Worm (Caenorhabditis elegans) whole organism, early embryonic: ENCODE results near the gene AC8.10.

Experiments used
- B0310.2 ChIP-seq: sonication (generic microtip); optimal IDR thresholded peaks from 2 replicates; lab custom pipeline; 2016; ENCODE audit warnings: mild to moderate bottlenecking, missing genetic modification characterization, missing compliant biosample characterization
- ama-1 ChIP-seq: fragments of 150-350 bp; optimal IDR thresholded peaks from 2 replicates; lab custom pipeline; 2014
- flt-1 ChIP-seq: fragments of 200-800 bp; sonication (Bioruptor generic); IDR thresholded peaks from 2 replicates; pipeline ENCODE4 v1.3.6; 2022; ENCODE audit warnings: missing genetic modification characterization, missing compliant biosample characterization
- hmbx-1 ChIP-seq: sonication (generic microtip); optimal IDR thresholded peaks from 2 replicates; lab custom pipeline; 2016; ENCODE audit warnings: mild to moderate bottlenecking, missing genetic modification characterization, missing compliant biosample characterization
- sea-1 ChIP-seq: fragments of 200-800 bp; sonication (Bioruptor generic); conservative IDR thresholded peaks from 2 replicates; pipeline ENCODE4 v1.3.6; 2022; ENCODE audit warnings: missing genetic modification characterization, missing compliant biosample characterization

DNA sequence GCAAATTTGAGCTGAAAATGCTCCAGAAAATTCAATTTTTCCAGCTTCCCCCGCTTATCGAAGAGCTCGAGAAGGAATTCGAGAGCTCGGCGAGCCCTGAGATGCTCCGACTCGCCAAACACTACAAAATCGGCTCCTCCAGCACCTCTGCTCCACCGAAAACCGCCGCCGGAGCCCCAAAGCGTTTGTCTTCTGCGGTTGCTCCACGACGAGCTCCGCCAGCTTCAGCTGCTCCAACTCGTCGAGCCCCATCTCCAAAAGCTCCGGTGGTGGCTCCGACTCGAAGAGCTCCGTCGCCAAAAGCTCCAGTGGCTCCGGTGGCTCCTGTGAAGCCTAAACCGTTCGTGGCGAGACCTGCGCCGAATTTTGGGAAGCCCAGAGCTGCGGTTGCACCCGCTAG, 42.6 kb downstream of the AC8.10 start:
- TF ChIP-seq B0310.2 (tag; lab: Kevin White, UChicago), result no peak
- no peak for TF ChIP-seq hmbx-1 (tag; lab: Kevin White, UChicago)
- no peak for TF ChIP-seq sea-1 (GFP tag; lab: Robert Waterston, UW)
- no peak for TF ChIP-seq flt-1 (GFP tag; lab: Robert Waterston, UW)
- TF ChIP-seq ama-1 (lab: Kevin White, UChicago), result no peak
